Worm (Caenorhabditis elegans) whole organism, young adult: ENCODE results near the gene C25H3.16.

ENCODE experiments used
- B0019.2 ChIP-seq: fragments of 200-800 bp; sonication (Bioruptor generic); conservative IDR thresholded peaks from 2 replicates; pipeline ENCODE4 v1.3.6; 2022; ENCODE audit warnings: missing genetic modification reagents, missing genetic modification characterization, missing compliant biosample characterization
- B0035.1 ChIP-seq: sonication (generic microtip); optimal IDR thresholded peaks from 2 replicates; lab custom pipeline; 2016; ENCODE audit warnings: missing genetic modification characterization, mild to moderate bottlenecking, missing compliant biosample characterization, missing genotype, missing genetic modification reagents
- C06A6.2 ChIP-seq: fragments of 200-800 bp; sonication (Bioruptor generic); conservative IDR thresholded peaks from 2 replicates; pipeline ENCODE4 v1.3.6; 2022; ENCODE audit warnings: missing genetic modification characterization, missing compliant biosample characterization
- C17E4.6 ChIP-seq: fragments of 200-800 bp; sonication (Bioruptor generic); IDR thresholded peaks from 2 replicates; pipeline ENCODE4 v1.3.6; 2022; ENCODE audit warnings: missing genetic modification reagents, missing genetic modification characterization, missing compliant biosample characterization
- F39B2.1 ChIP-seq: fragments of 200-800 bp; sonication (Bioruptor generic); IDR thresholded peaks from 2 replicates; pipeline ENCODE4 v1.3.6; 2022; ENCODE audit warnings: missing genetic modification reagents, missing genetic modification characterization, missing compliant biosample characterization
- F57C9.4 ChIP-seq: sonication (generic microtip); optimal IDR thresholded peaks from 2 replicates; lab custom pipeline; 2017; ENCODE audit warnings: mild to moderate bottlenecking, missing genetic modification characterization, missing compliant biosample characterization
- Y53F4B.3 ChIP-seq: fragments of 200-800 bp; sonication (Bioruptor generic); IDR thresholded peaks from 2 replicates; pipeline ENCODE4 v1.3.6; 2022; ENCODE audit warnings: missing genetic modification reagents, missing genetic modification characterization, missing compliant biosample characterization
- Y53G8AR.9 ChIP-seq: fragments of 200-800 bp; sonication (Bioruptor generic); conservative IDR thresholded peaks from 2 replicates; pipeline ENCODE4 v1.3.6; 2022; ENCODE audit warnings: missing genetic modification reagents, missing genetic modification characterization, missing compliant biosample characterization
- Y56A3A.18 ChIP-seq: fragments of 200-800 bp; sonication (Bioruptor generic); IDR thresholded peaks from 2 replicates; pipeline ENCODE4 v1.3.6; 2022; ENCODE audit warnings: missing genetic modification reagents, missing genetic modification characterization, missing compliant biosample characterization
- Y95B8A.8 ChIP-seq: fragments of 200-800 bp; sonication (Bioruptor generic); IDR thresholded peaks from 2 replicates; pipeline ENCODE4 v1.3.6; 2022; ENCODE audit warnings: missing genetic modification reagents, missing genetic modification characterization, missing compliant biosample characterization
- akir-1 ChIP-seq: fragments of 200-800 bp; sonication (Bioruptor generic); optimal IDR thresholded peaks from 2 replicates; lab custom pipeline; 2018; ENCODE audit warnings: mild to moderate bottlenecking, missing genetic modification characterization, moderate library complexity, missing compliant biosample characterization
- ama-1 ChIP-seq, 3 experiments: fragments of 150-350 bp in 1 of 3; sonication (generic microtip) in 2 of 3; optimal IDR thresholded peaks; 2 replicates each; lab custom pipeline; 2014 to 2018; ENCODE audit warnings: missing biosample characterization in 2 of 3, missing genetic modification characterization in 2 of 3, missing genetic modification reagents in 2 of 3
- aptf-2 ChIP-seq: fragments of 200-800 bp; sonication (Bioruptor generic); conservative IDR thresholded peaks from 2 replicates; pipeline ENCODE4 v1.3.6; 2022; ENCODE audit warnings: missing genetic modification reagents, missing genetic modification characterization, missing compliant biosample characterization
- atf-7 ChIP-seq: sonication (generic microtip); optimal IDR thresholded peaks from 2 replicates; lab custom pipeline; 2017; ENCODE audit warnings: mild to moderate bottlenecking, missing genetic modification characterization, missing compliant biosample characterization
- attf-5 ChIP-seq: fragments of 200-800 bp; sonication (Bioruptor generic); optimal IDR thresholded peaks from 2 replicates; lab custom pipeline; 2018; ENCODE audit warnings: mild to moderate bottlenecking, missing genetic modification characterization, missing compliant biosample characterization
- bed-2 ChIP-seq: fragments of 200-800 bp; sonication (Bioruptor generic); IDR thresholded peaks from 2 replicates; pipeline ENCODE4 v1.3.6; 2022; ENCODE audit warnings: missing genetic modification reagents, missing genetic modification characterization, missing compliant biosample characterization
- ccch-3 ChIP-seq: fragments of 200-800 bp; sonication (Bioruptor generic); optimal IDR thresholded peaks from 2 replicates; lab custom pipeline; 2018; ENCODE audit warnings: mild to moderate bottlenecking, missing genetic modification characterization, missing compliant biosample characterization
- cebp-1 ChIP-seq, 2 experiments: fragments of 200-800 bp in 1 of 2; sonication (Bioruptor generic) in 1 of 2; sonication (generic microtip) in 1 of 2; IDR thresholded peaks in 1 of 2; optimal IDR thresholded peaks in 1 of 2; 2 replicates each; pipeline versions ENCODE4 v1.3.6 to Lab custom; 2017 to 2022; ENCODE audit warnings: missing compliant biosample characterization in 2 of 2, missing genetic modification characterization in 2 of 2, mild to moderate bottlenecking in 1 of 2, missing genetic modification reagents in 1 of 2, moderate library complexity in 1 of 2
- cebp-2 ChIP-seq: fragments of 200-800 bp; sonication (Bioruptor generic); IDR thresholded peaks from 2 replicates; pipeline ENCODE4 v1.3.6; 2022; ENCODE audit warnings: missing genetic modification characterization, missing compliant biosample characterization
- die-1 ChIP-seq: sonication (generic microtip); optimal IDR thresholded peaks from 2 replicates; lab custom pipeline; 2016; ENCODE audit warnings: missing genotype, mild to moderate bottlenecking, missing genetic modification characterization, missing compliant biosample characterization
- egl-44 ChIP-seq: fragments of 200-800 bp; sonication (Bioruptor generic); IDR thresholded peaks from 2 replicates; pipeline ENCODE4 v1.3.6; 2022; ENCODE audit warnings: missing genetic modification reagents, missing genetic modification characterization, missing compliant biosample characterization
- egrh-3 ChIP-seq: fragments of 200-800 bp; sonication (Bioruptor generic); IDR thresholded peaks from 2 replicates; pipeline ENCODE4 v1.3.6; 2022; ENCODE audit warnings: missing genetic modification reagents, missing genetic modification characterization, missing compliant biosample characterization
- ets-4 ChIP-seq: fragments of 200-800 bp; sonication (Bioruptor generic); optimal IDR thresholded peaks from 2 replicates; lab custom pipeline; 2018; ENCODE audit warnings: mild to moderate bottlenecking, missing genetic modification characterization, missing compliant biosample characterization
- gei-17 ChIP-seq: fragments of 200-800 bp; sonication (Bioruptor generic); optimal IDR thresholded peaks from 2 replicates; lab custom pipeline; 2018; ENCODE audit warnings: mild to moderate bottlenecking, missing genetic modification characterization, missing compliant biosample characterization
- him-1 ChIP-seq: sonication (generic microtip); optimal IDR thresholded peaks from 2 replicates; lab custom pipeline; 2016; ENCODE audit warnings: missing genotype, missing genetic modification reagents, missing genetic modification characterization, missing compliant biosample characterization
- hmg-1.2 ChIP-seq: fragments of 200-800 bp; sonication (Bioruptor generic); IDR thresholded peaks from 2 replicates; pipeline ENCODE4 v1.3.6; 2022; ENCODE audit warnings: missing genetic modification reagents, missing genetic modification characterization, missing compliant biosample characterization
- hmg-20 ChIP-seq: fragments of 200-800 bp; sonication (Bioruptor generic); IDR thresholded peaks from 2 replicates; pipeline ENCODE4 v1.3.6; 2022; ENCODE audit warnings: missing genetic modification reagents, missing genetic modification characterization, missing compliant biosample characterization
- hsf-1 ChIP-seq: fragments of 200-800 bp; sonication (Bioruptor generic); IDR thresholded peaks from 2 replicates; pipeline ENCODE4 v1.3.6; 2022; ENCODE audit warnings: missing genetic modification reagents, missing genetic modification characterization, missing compliant biosample characterization
- lag-1 ChIP-seq: fragments of 200-800 bp; sonication (Bioruptor generic); IDR thresholded peaks from 2 replicates; pipeline ENCODE4 v1.3.6; 2022; ENCODE audit warnings: missing genetic modification reagents, missing genetic modification characterization, missing compliant biosample characterization
- lin-40 ChIP-seq: sonication (generic microtip); optimal IDR thresholded peaks from 2 replicates; lab custom pipeline; 2016; ENCODE audit warnings: missing genetic modification characterization, mild to moderate bottlenecking, missing compliant biosample characterization, missing genotype, missing genetic modification reagents
- lsl-1 ChIP-seq: fragments of 200-800 bp; sonication (Bioruptor generic); optimal IDR thresholded peaks from 2 replicates; lab custom pipeline; 2018; ENCODE audit warnings: mild to moderate bottlenecking, missing genetic modification characterization, moderate library complexity, missing compliant biosample characterization
- lsy-27 ChIP-seq: sonication (generic microtip); optimal IDR thresholded peaks from 2 replicates; lab custom pipeline; 2017; ENCODE audit warnings: missing genetic modification characterization, mild to moderate bottlenecking, missing compliant biosample characterization, antibody characterized with exemption, missing genotype, borderline replicate concordance; ENCODE audit not compliant: insufficient read depth
- mes-4 ChIP-seq: sonication (generic microtip); optimal IDR thresholded peaks from 2 replicates; lab custom pipeline; 2016; ENCODE audit warnings: missing genotype, missing genetic modification characterization, missing compliant biosample characterization
- nfya-2 ChIP-seq: fragments of 200-800 bp; sonication (Bioruptor generic); IDR thresholded peaks from 2 replicates; pipeline ENCODE4 v1.3.6; 2022; ENCODE audit warnings: missing genetic modification reagents, missing genetic modification characterization, missing compliant biosample characterization
- nhr-120 ChIP-seq: fragments of 200-800 bp; sonication (Bioruptor generic); IDR thresholded peaks from 2 replicates; pipeline ENCODE4 v1.3.6; 2022; ENCODE audit warnings: missing genetic modification characterization, missing compliant biosample characterization
- nhr-90 ChIP-seq: sonication (generic microtip); optimal IDR thresholded peaks from 2 replicates; lab custom pipeline; 2016; ENCODE audit warnings: missing genotype, mild to moderate bottlenecking, missing genetic modification characterization, missing compliant biosample characterization
- pbrm-1 ChIP-seq: fragments of 200-800 bp; sonication (Bioruptor generic); IDR thresholded peaks from 2 replicates; pipeline ENCODE4 v1.3.6; 2022; ENCODE audit warnings: missing genetic modification reagents, missing genetic modification characterization, missing compliant biosample characterization
- sdz-38 ChIP-seq: sonication (generic microtip); optimal IDR thresholded peaks from 2 replicates; lab custom pipeline; 2016; ENCODE audit warnings: missing genotype, missing genetic modification characterization, missing compliant biosample characterization
- snpc-1.1 ChIP-seq: sonication (generic microtip); optimal IDR thresholded peaks from 2 replicates; lab custom pipeline; 2017; ENCODE audit warnings: missing genetic modification characterization, mild to moderate bottlenecking, missing compliant biosample characterization, antibody characterized with exemption, moderate library complexity, missing genotype, missing genetic modification reagents; ENCODE audit not compliant: insufficient read depth
- snpc-1.3 ChIP-seq: sonication (generic microtip); optimal IDR thresholded peaks from 2 replicates; lab custom pipeline; 2017; ENCODE audit warnings: missing genetic modification characterization, mild to moderate bottlenecking, missing compliant biosample characterization, antibody characterized with exemption, moderate library complexity, missing genotype, missing genetic modification reagents; ENCODE audit not compliant: insufficient read depth
- sptf-2 ChIP-seq: fragments of 200-800 bp; sonication (Bioruptor generic); optimal IDR thresholded peaks from 2 replicates; lab custom pipeline; 2018; ENCODE audit warnings: mild to moderate bottlenecking, missing genetic modification characterization, missing compliant biosample characterization
- unc-130 ChIP-seq: sonication (generic microtip); optimal IDR thresholded peaks from 2 replicates; lab custom pipeline; 2016; ENCODE audit warnings: missing genetic modification reagents, missing genetic modification characterization, missing compliant biosample characterization
- unc-62 ChIP-seq: fragments of 150-350 bp; optimal IDR thresholded peaks from 2 replicates; lab custom pipeline; 2014; ENCODE audit warnings: missing biosample characterization, missing genetic modification reagents, missing genetic modification characterization
- zim-3 ChIP-seq: sonication (generic microtip); optimal IDR thresholded peaks from 2 replicates; lab custom pipeline; 2017; ENCODE audit warnings: mild to moderate bottlenecking, missing genetic modification characterization, moderate library complexity, missing compliant biosample characterization
- ztf-25 ChIP-seq: fragments of 200-800 bp; sonication (Bioruptor generic); IDR thresholded peaks from 2 replicates; pipeline ENCODE4 v1.3.6; 2022; ENCODE audit warnings: missing genetic modification reagents, missing genetic modification characterization, missing compliant biosample characterization
- ztf-3 ChIP-seq: fragments of 200-800 bp; sonication (Bioruptor generic); optimal IDR thresholded peaks from 2 replicates; lab custom pipeline; 2018; ENCODE audit warnings: mild to moderate bottlenecking, missing genetic modification characterization, missing compliant biosample characterization

The C25H3.16 gene

ce11 chrII:5661735-5662177 is 4.3 kb upstream of the C25H3.16 start (continued):
- no peak for TF ChIP-seq sptf-2 (GFP tag; lab: Kevin White, UChicago)
- TF ChIP-seq Y95B8A.8 = peak; percentile 96
- peak; percentile 72; the same call in 1 of the 2 replicates for TF ChIP-seq bed-2 (GFP tag; lab: Robert Waterston, UW)
- peak; percentile 91 for TF ChIP-seq hmg-20
- peak; percentile 65 for TF ChIP-seq unc-130 (GFP tag; lab: Kevin White, UChicago)
- peak; percentile 100 for TF ChIP-seq cebp-2 (GFP tag; lab: Robert Waterston, UW)
- TF ChIP-seq C17E4.6 = peak; percentile 95
- peak; percentile 94 for TF ChIP-seq ztf-3 (GFP tag; lab: Kevin White, UChicago)
- peak; percentile 88 for TF ChIP-seq cebp-1 (GFP tag; IDR thresholded peaks at IDR 0.05; lab: Robert Waterston, UW)
- TF ChIP-seq cebp-1 (tag; optimal IDR thresholded peaks at IDR 0.05; lab: Kevin White, UChicago) = peak; percentile 90
- peak; percentile 91 for TF ChIP-seq egrh-3 (GFP tag; lab: Robert Waterston, UW)
- peak; percentile 90; the same call in 1 of the 2 replicates for TF ChIP-seq egl-44 (GFP tag; lab: Robert Waterston, UW)
- peak; percentile 93 for TF ChIP-seq hmg-1.2 (GFP tag; lab: Robert Waterston, UW)
- no peak for TF ChIP-seq sdz-38 (tag; lab: Kevin White, UChicago)
- peak; percentile 100 for TF ChIP-seq ama-1 (optimal IDR thresholded peaks at IDR 0.05; lab: Kevin White, UChicago)
- peak; percentile 89 to 94 for TF ChIP-seq ama-1 (GFP tag; optimal IDR thresholded peaks at IDR 0.05; lab: Kevin White, UChicago)
- peak; percentile 98 for TF ChIP-seq F57C9.4
- TF ChIP-seq die-1 = peak; percentile 77
- TF ChIP-seq lsl-1 (GFP tag; lab: Kevin White, UChicago) = no peak
- peak; percentile 98; the same call in 1 of the 2 replicates for TF ChIP-seq nhr-120 (GFP tag; lab: Robert Waterston, UW)
- TF ChIP-seq akir-1 (GFP tag; lab: Kevin White, UChicago) = peak; percentile 78
- TF ChIP-seq attf-5 = peak; percentile 85
- peak; percentile 95; the same call in 1 of the 2 replicates for TF ChIP-seq ztf-25 (GFP tag; lab: Robert Waterston, UW)
- TF ChIP-seq him-1 (tag; lab: Kevin White, UChicago) = peak; percentile 43
- TF ChIP-seq ccch-3 (GFP tag; lab: Kevin White, UChicago) = no peak
- TF ChIP-seq pbrm-1 = peak; percentile 96
- peak; percentile 99 for TF ChIP-seq nfya-2 (GFP tag; lab: Robert Waterston, UW)
- peak; percentile 36 for TF ChIP-seq mes-4 (tag; lab: Kevin White, UChicago)
- TF ChIP-seq gei-17 (GFP tag; lab: Kevin White, UChicago) = peak; percentile 91
- TF ChIP-seq hsf-1 = peak; percentile 89
- peak; percentile 86 for TF ChIP-seq aptf-2 (GFP tag; lab: Robert Waterston, UW)
- TF ChIP-seq Y56A3A.18 (GFP tag; lab: Robert Waterston, UW) = peak; percentile 93
- TF ChIP-seq B0035.1 (tag; lab: Kevin White, UChicago) = peak; percentile 91
- peak; percentile 97 for TF ChIP-seq atf-7 (tag; lab: Kevin White, UChicago)
- peak; percentile 90 for TF ChIP-seq lsy-27 (tag; lab: Kevin White, UChicago)
- peak; percentile 31; the same call in 1 of the 2 replicates for TF ChIP-seq Y53F4B.3 (GFP tag; lab: Robert Waterston, UW)
- peak; percentile 67 for TF ChIP-seq B0019.2 (GFP tag; lab: Robert Waterston, UW)
- peak; percentile 99 for TF ChIP-seq zim-3 (tag; lab: Kevin White, UChicago)
- TF ChIP-seq snpc-1.1 (tag; lab: Kevin White, UChicago) = no peak
- TF ChIP-seq unc-62 (GFP tag; lab: Kevin White, UChicago) = peak; percentile 48
- TF ChIP-seq lin-40 (tag; lab: Kevin White, UChicago) = peak; percentile 88
- TF ChIP-seq C06A6.2 (GFP tag; lab: Robert Waterston, UW) = peak; percentile 92
- no peak for TF ChIP-seq snpc-1.3
- 0 out of 2 replicates have a peak, but pooled peaks have one; percentile 70 for TF ChIP-seq lag-1
- peak; percentile 97 for TF ChIP-seq Y53G8AR.9 (GFP tag; lab: Robert Waterston, UW)
- TF ChIP-seq F39B2.1 (GFP tag; lab: Robert Waterston, UW) = peak; percentile 90
- TF ChIP-seq ets-4 = peak; percentile 69
- peak; percentile 87 for TF ChIP-seq nhr-90 (tag; lab: Kevin White, UChicago)
